Fruit fly (Drosophila melanogaster): ENCODE data around the gene TBC1d7.

- no peak for TF ChIP-seq h (optimal IDR thresholded peaks at IDR 0.05)
- no peak for TF ChIP-seq Sin3A (optimal IDR thresholded peaks at IDR 0.05)
Observed at dm6 chr3R:24134580-24134979, 26.9 kb upstream of the TBC1d7 start, which contains the start of gene Sec10.

Data from Kc167 (cell line).